Worm (Caenorhabditis elegans): ENCODE results near the gene cdkl-1.

- no peak for TF ChIP-seq pha-4 (GFP tag; IDR thresholded peaks at IDR 0.05)
- no peak for TF ChIP-seq pha-4 (tag; optimal IDR thresholded peaks at IDR 0.05)
- no peak for TF ChIP-seq mdl-1 (tag; optimal IDR thresholded peaks at IDR 0.05)
- no peak for TF ChIP-seq zfp-3 (GFP tag; conservative IDR thresholded peaks at IDR 0.05)
Observed at ce11 chrV:11065513-11065912, 33.2 kb upstream of the cdkl-1 start, which contains the start of gene nlp-80.
